Fruit fly (Drosophila melanogaster) whole organism, larva: ENCODE results near the gene CG13984.

ENCODE experiments used
- noc ChIP-seq: fragments of 200-800 bp; sonication (Bioruptor generic); optimal IDR thresholded peaks from 3 replicates; lab custom pipeline; 2019; ENCODE audit warnings: missing biosample characterization, mild to moderate bottlenecking, missing genetic modification characterization, moderate library complexity

The CG13984 gene

dm6 chr2L:6337843-6338366, 29.3 kb downstream of the CG13984 start:
- TF ChIP-seq noc (tag; lab: Kevin White, UChicago) = no peak

- TF ChIP-seq noc (tag; lab: Kevin White, UChicago) = no peak
These were observed 29.9 kb downstream of the CG13984 start, which contains the start of the genes Pez and Cpr for dm6 chr2L:6338367-6338975. Gene Pez (minus strand): TSS chr2L:6338671. Gene Cpr (plus strand): TSS chr2L:6338836.

- peak; percentile 54 for TF ChIP-seq noc (tag; lab: Kevin White, UChicago)
These were observed 30.6 kb downstream of the CG13984 start for dm6 chr2L:6339010-6339897.

DNA sequence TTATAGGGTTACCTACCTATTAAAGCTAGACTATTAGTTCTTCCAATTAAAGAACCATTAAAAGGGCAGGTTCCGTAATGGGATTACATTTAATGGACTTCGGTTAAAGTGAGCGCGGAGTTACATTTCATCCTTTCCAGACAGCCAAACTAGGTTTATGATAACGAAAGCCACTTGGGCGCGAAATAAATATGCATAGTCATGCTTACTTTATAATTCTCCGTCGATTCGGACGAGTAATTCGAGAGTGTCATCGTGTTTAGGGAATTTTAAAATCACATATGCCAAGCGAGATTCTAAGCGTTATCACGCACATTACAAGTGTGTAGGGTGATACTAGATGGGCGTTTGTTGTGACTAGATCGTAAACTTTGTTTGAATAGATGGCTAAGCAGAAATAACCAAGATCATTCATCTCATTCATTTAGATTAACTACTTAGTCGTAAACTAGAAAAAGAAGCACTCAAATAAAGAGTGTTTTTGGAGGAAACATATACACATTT, 31.7 kb downstream of the CG13984 start:
- no peak for TF ChIP-seq noc (tag; lab: Kevin White, UChicago)

dm6 chr2L:6341246-6341645, 32.6 kb downstream of the CG13984 start:
- TF ChIP-seq noc (tag; lab: Kevin White, UChicago) = no peak

DNA sequence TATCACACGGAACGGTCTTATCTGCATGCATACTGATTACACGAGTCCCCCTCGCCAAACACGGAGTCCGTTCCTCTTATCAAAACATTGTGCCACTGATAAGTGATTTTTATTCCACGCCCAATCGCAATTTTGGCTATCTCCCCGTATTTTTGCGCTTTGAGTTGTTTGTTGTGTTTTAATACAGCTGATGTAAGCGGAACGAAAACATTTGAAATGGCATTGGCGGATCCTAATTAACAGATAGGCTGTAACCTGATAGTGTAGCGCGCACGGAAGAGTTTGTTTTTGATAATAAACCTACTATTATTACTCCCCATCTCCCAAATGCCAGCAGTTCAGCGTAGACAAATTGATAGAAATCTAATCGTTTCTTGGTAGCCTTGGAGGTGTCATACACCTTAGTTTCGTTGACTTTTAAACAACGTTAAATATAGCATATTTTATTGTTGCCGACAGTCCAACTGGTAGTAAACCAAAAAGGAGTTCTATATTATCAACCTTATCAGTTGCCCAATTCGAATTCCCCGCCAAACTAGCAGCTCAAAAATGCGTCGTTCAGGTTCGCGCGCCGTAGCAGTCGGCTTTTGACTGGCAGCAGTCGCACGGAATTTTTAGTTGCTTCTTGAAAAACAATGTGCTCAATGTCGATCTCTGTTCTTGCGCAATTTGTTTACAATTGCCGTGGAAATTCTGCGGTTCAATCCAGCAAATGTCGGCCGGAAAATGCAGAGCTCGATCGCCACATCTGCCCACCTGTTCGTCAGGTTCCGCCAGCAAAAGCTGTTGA, 34.7 kb downstream of the CG13984 start:
- peak; percentile 47 for TF ChIP-seq noc (tag; lab: Kevin White, UChicago)

dm6 chr2L:6348327-6348726, 39.7 kb downstream of the CG13984 start, which contains the start of gene CG9497:
Gene CG9497 (minus strand): TSS chr2L:6348427.
- no peak for TF ChIP-seq noc (tag; lab: Kevin White, UChicago)

dm6 chr2L:6350984-6351808, 42.6 kb downstream of the CG13984 start, which contains the start of gene CG9498:
Gene CG9498 (minus strand): TSS chr2L:6351034.
- peak; percentile 97 for TF ChIP-seq noc (tag; lab: Kevin White, UChicago)

DNA sequence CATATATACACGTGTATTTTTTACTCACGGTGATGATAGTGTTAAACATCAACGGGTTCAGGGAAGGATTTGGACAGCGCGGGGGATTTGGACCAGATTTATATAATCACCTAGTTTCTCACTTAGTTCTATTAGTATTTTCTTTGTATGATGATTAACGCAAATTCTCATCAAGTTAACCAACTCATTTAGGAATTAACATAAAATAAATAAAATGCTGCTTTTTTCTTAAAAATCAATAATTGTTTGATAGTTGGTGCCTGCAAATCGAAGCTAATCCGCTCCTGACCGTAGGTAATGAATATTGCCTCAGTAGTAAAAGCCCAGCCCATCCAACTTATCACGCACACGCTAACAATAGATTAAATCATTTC, 43.2 kb downstream of the CG13984 start:
- TF ChIP-seq noc (tag; lab: Kevin White, UChicago) = peak; percentile 98

DNA sequence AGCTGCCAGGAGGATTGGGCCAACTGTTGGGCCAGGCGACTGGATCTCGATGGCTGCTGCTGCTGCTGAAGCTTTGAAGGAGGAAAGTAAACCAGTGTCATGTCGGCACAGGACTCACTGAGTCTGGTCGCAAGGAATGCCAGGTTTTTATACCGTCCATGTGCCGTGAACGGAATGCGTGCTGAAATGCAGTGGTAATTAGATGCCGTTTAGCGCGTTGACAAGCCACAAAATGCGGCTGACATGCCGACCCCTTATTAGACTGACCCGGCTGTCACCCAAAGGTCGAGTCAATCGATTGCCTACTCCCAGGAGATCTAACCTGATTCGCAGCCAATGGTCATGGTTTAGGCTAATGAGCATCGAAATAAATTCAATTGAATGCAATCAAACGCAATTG, 45.6 kb downstream of the CG13984 start, which contains the start of gene ppk7:
ppk7 (minus strand) TSS at position 101 of the 400 bp plus-strand sequence.
- no peak for TF ChIP-seq noc (tag; lab: Kevin White, UChicago)

- TF ChIP-seq noc (tag; lab: Kevin White, UChicago) = no peak
These were observed 46.0 kb downstream of the CG13984 start, which contains the start of gene ppk14 for dm6 chr2L:6354656-6355055. Gene ppk14 (plus strand): TSS chr2L:6354956.

- no peak for TF ChIP-seq noc (tag; lab: Kevin White, UChicago)
These were observed 47.5 kb downstream of the CG13984 start for dm6 chr2L:6356134-6356533.

dm6 chr2L:6356686-6357362, 48.2 kb downstream of the CG13984 start:
- TF ChIP-seq noc (tag; lab: Kevin White, UChicago) = no peak

DNA sequence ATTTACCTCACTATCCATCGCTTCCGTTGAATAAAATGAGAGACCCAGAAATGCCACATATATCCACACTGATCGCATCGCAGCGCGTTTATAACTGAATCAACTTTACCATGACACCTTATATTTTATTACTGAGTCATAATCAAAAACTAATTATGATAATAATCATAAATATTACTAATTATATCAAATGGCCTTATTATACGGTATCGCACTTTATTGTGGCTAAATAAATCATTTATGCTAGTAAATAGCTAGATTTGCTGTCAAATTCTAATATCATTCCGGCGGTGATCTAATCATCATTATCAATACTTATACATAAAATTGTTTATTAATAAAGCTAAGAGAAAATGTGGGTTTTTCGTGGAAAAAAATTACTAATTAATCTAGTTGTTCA, 49.6 kb downstream of the CG13984 start, which contains the start of gene CG9500:
CG9500 (minus strand) TSS at position 101 of the 400 bp plus-strand sequence.
- no peak for TF ChIP-seq noc (tag; lab: Kevin White, UChicago)
